Worm (Caenorhabditis elegans) whole organism, L2 larva: ENCODE results near the gene T10B9.14.

Experiments
- alr-1 ChIP-seq: fragments of 150-350 bp; optimal IDR thresholded peaks from 2 replicates; lab custom pipeline; 2014; ENCODE audit warnings: missing biosample characterization, missing genetic modification characterization
- blmp-1 ChIP-seq: sonication (generic microtip); optimal IDR thresholded peaks from 2 replicates; lab custom pipeline; 2017; ENCODE audit warnings: missing genetic modification characterization, mild to moderate bottlenecking, missing compliant biosample characterization, antibody characterized with exemption, moderate library complexity; ENCODE audit not compliant: insufficient read depth
- ceh-16 ChIP-seq: fragments of 150-350 bp; optimal IDR thresholded peaks from 2 replicates; lab custom pipeline; 2014; ENCODE audit warnings: missing biosample characterization, missing genetic modification characterization
- lin-13 ChIP-seq: fragments of 150-350 bp; optimal IDR thresholded peaks from 2 replicates; lab custom pipeline; 2014; ENCODE audit warnings: missing biosample characterization, missing genetic modification reagents, missing genetic modification characterization
- lsy-2 ChIP-seq, 2 experiments: fragments of 150-350 bp in 1 of 2; sonication (generic microtip) in 1 of 2; optimal IDR thresholded peaks; 2 replicates each; lab custom pipeline; 2014 to 2017; ENCODE audit warnings: missing biosample characterization in 2 of 2, missing genetic modification characterization in 2 of 2
- nhr-237 ChIP-seq: fragments of 150-350 bp; optimal IDR thresholded peaks from 2 replicates; lab custom pipeline; 2014; ENCODE audit warnings: missing biosample characterization, missing genetic modification characterization
- ztf-1 ChIP-seq: fragments of 200-800 bp; sonication (Bioruptor generic); conservative IDR thresholded peaks from 2 replicates; pipeline ENCODE4 v1.3.6; 2022; ENCODE audit warnings: missing genetic modification characterization, missing compliant biosample characterization

DNA sequence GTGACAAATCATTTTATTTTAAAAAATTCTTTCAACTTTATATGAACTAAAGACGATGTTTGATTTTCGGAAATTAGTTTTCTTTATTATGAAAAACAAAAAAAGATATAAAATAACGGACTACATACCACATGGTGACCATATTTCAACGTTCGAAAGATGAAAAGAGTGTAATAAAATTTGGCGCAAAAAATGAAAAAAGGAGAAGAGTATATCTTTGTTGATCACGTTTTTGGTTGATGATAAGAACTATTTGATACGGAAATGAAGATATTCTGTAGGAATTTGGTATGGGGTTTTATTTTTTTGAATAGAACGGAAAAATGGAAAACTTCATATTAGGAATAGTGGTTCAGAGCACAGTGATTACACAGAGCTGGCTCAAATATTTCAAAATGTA is 29.2 kb downstream of the T10B9.14 start, which contains the start of gene Y53C12B.7:
- no peak for TF ChIP-seq ztf-1 (GFP tag; lab: Robert Waterston, UW)
- no peak for TF ChIP-seq alr-1
- no peak for TF ChIP-seq ceh-16 (tag; lab: Kevin White, UChicago)
- no peak for TF ChIP-seq nhr-237 (tag; lab: Kevin White, UChicago)
- no peak for TF ChIP-seq lsy-2 (tag; optimal IDR thresholded peaks at IDR 0.05; lab: Kevin White, UChicago)
- no peak for TF ChIP-seq lin-13
- TF ChIP-seq blmp-1 (tag; lab: Kevin White, UChicago) = peak; percentile 17
